Worm (Caenorhabditis elegans) whole organism, L4 larva: ENCODE data around the gene Y38E10A.24.

Experiments
- D1046.2 ChIP-seq: fragments of 200-800 bp; sonication (Bioruptor generic); IDR thresholded peaks from 2 replicates; pipeline ENCODE4 v1.3.6; 2022; ENCODE audit warnings: missing genetic modification characterization, missing compliant biosample characterization
- lin-13 ChIP-seq: fragments of 150-350 bp; optimal IDR thresholded peaks from 2 replicates; lab custom pipeline; 2014; ENCODE audit warnings: missing biosample characterization, missing genetic modification reagents, missing genetic modification characterization
- unc-39 ChIP-seq: sonication (generic microtip); optimal IDR thresholded peaks from 2 replicates; lab custom pipeline; 2017; ENCODE audit warnings: missing biosample characterization, missing genetic modification characterization
- zag-1 ChIP-seq: fragments of 150-350 bp; optimal IDR thresholded peaks from 2 replicates; lab custom pipeline; 2014; ENCODE audit warnings: missing biosample characterization, missing genetic modification characterization

DNA sequence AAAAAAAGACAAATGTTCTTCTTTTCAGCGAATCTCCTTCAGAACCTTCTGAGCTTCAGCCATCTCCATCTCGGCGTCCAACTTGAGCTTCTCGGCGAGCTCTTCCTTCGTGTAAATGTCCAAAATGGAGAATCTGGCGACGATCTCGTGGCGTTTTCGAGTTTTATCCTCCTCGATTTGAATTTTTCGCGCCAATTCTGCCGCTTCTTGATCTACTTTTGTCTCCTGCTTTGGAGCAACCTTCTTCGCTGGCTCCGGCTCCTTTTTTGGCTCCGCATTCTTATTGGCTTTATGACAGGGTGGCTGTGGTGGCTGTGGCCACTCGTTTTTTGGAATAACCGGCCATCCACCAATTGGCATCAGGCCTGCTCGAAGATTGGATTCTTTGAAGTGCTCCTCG is 5.5 kb upstream of the Y38E10A.24 start:
- TF ChIP-seq unc-39 (tag; lab: Kevin White, UChicago) (no peak), lin-13 (no peak), zag-1 (tag; lab: Kevin White, UChicago) (no peak), D1046.2 (no peak)
